Worm (Caenorhabditis elegans): ENCODE results near the gene srz-14.

The srz-14 gene

ce11 chrV:16183357-16183756 is at the start of gene srz-14:
TSS of gene srz-14 (plus strand) at chrV:16183657.
- no peak for TF ChIP-seq unc-62 (GFP tag; optimal IDR thresholded peaks at IDR 0.05)

- TF ChIP-seq unc-62 (GFP tag; optimal IDR thresholded peaks at IDR 0.05): no peak
Observed at ce11 chrV:16137043-16137442, 46.4 kb upstream of the srz-14 start, which contains the start of gene F44G3.7. TSS of gene F44G3.7 (minus strand) at chrV:16137143.

- TF ChIP-seq unc-62 (GFP tag; optimal IDR thresholded peaks at IDR 0.05): no peak
Observed at ce11 chrV:16139529-16139928, 43.9 kb upstream of the srz-14 start, which contains the start of gene clc-11. TSS of gene clc-11 (minus strand) at chrV:16139629.

ce11 chrV:16141071-16141470 is 42.4 kb upstream of the srz-14 start, which contains the start of gene clc-32:
TSS of gene clc-32 (minus strand) at chrV:16141171.
- no peak for TF ChIP-seq unc-62 (GFP tag; optimal IDR thresholded peaks at IDR 0.05)

ce11 chrV:16142371-16142770 is 41.1 kb upstream of the srz-14 start, which contains the start of gene fbxa-18:
TSS of gene fbxa-18 (plus strand) at chrV:16142671.
- TF ChIP-seq unc-62 (GFP tag; optimal IDR thresholded peaks at IDR 0.05): no peak

- no peak for TF ChIP-seq unc-62 (GFP tag; optimal IDR thresholded peaks at IDR 0.05)
Observed at ce11 chrV:16143066-16143581, 40.3 kb upstream of the srz-14 start, which contains the start of gene fbxa-88. TSS of gene fbxa-88 (minus strand) at chrV:16143116.

- no peak for TF ChIP-seq unc-62 (GFP tag; optimal IDR thresholded peaks at IDR 0.05)
Observed at ce11 chrV:16145009-16145408, 38.4 kb upstream of the srz-14 start.

ce11 chrV:16148805-16149204 is 34.7 kb upstream of the srz-14 start, which contains the start of gene F10A3.4:
TSS of gene F10A3.4 (plus strand) at chrV:16149105.
- no peak for TF ChIP-seq unc-62 (GFP tag; optimal IDR thresholded peaks at IDR 0.05)

- no peak for TF ChIP-seq unc-62 (GFP tag; optimal IDR thresholded peaks at IDR 0.05)
Observed at ce11 chrV:16153375-16153774, 30.1 kb upstream of the srz-14 start, which contains the start of gene str-254. TSS of gene str-254 (minus strand) at chrV:16153475.

- TF ChIP-seq unc-62 (GFP tag; optimal IDR thresholded peaks at IDR 0.05): no peak
Observed at ce11 chrV:16155111-16155510, 28.3 kb upstream of the srz-14 start, which contains the start of gene str-97. TSS of gene str-97 (minus strand) at chrV:16155211.

- no peak for TF ChIP-seq unc-62 (GFP tag; optimal IDR thresholded peaks at IDR 0.05)
Observed at ce11 chrV:16158391-16158790, 25.1 kb upstream of the srz-14 start, which contains the start of gene str-99. TSS of gene str-99 (minus strand) at chrV:16158491.

ce11 chrV:16159594-16159993 is 23.9 kb upstream of the srz-14 start, which contains the start of gene F10A3.17:
TSS of gene F10A3.17 (minus strand) at chrV:16159694.
- no peak for TF ChIP-seq unc-62 (GFP tag; optimal IDR thresholded peaks at IDR 0.05)

ce11 chrV:16160087-16160486 is 23.4 kb upstream of the srz-14 start:
- no peak for TF ChIP-seq unc-62 (GFP tag; optimal IDR thresholded peaks at IDR 0.05)

ce11 chrV:16162124-16162735 is 21.2 kb upstream of the srz-14 start, which contains the start of the genes str-109 and F10A3.11:
TSS of gene str-109 (minus strand) at chrV:16162224.
TSS of gene F10A3.11 (plus strand) at chrV:16162685.
- TF ChIP-seq unc-62 (GFP tag; optimal IDR thresholded peaks at IDR 0.05): no peak

- TF ChIP-seq unc-62 (GFP tag; optimal IDR thresholded peaks at IDR 0.05): no peak
Observed at ce11 chrV:16163719-16164118, 19.7 kb upstream of the srz-14 start, which contains the start of gene F10A3.12. TSS of gene F10A3.12 (plus strand) at chrV:16164019.

ce11 chrV:16165936-16166335 is 17.5 kb upstream of the srz-14 start, which contains the start of gene str-108:
TSS of gene str-108 (plus strand) at chrV:16166236.
- no peak for TF ChIP-seq unc-62 (GFP tag; optimal IDR thresholded peaks at IDR 0.05)

ce11 chrV:16169026-16169425 is 14.4 kb upstream of the srz-14 start, which contains the start of gene str-111:
TSS of gene str-111 (minus strand) at chrV:16169126.
- no peak for TF ChIP-seq unc-62 (GFP tag; optimal IDR thresholded peaks at IDR 0.05)
